Fruit fly (Drosophila melanogaster): ENCODE data around the gene CG4502.

CG4502 gene

DNA sequence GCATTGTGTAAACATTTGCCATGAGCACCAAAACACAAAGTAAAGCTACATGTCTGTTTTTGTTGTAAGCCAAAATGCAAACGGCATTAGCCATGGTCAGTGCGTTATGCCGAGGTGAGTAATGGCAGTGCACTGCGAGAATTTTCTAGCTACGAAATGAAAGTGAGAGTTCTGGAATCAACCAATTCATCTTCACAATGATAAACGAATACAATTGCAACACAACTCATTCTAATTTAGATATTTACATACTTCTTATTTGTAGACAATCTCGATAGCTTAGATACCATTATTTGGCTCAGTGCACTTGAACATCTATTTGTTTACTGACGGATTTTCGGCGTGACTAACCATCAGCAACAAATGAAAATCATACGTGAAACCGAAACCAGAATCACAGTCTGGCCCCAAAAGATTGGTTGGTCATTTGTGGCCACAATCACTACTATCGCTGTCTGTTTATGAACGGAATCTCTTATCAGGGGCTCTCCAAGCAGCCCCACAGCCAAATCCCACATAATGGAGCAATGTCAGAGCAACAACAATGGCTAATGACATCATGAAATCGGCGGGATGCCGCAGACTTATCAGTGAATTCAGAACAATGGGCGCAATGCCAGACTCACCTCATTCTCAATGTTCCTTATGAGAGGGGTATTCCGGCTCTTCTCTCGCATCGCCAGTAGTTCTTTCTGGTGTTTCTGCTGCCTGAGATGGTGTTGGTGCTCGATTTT is 49.0 kb downstream of the CG4502 start (continued):
- peak; percentile 34 for TF ChIP-seq esn (GFP tag; optimal IDR thresholded peaks at IDR 0.05)
- TF ChIP-seq eg (GFP tag; IDR thresholded peaks at IDR 0.05): peak; percentile 53
- TF ChIP-seq CG6163 (GFP tag; IDR thresholded peaks at IDR 0.05): peak; percentile 60; the same call in 2 of the 3 replicates
- no peak for TF ChIP-seq CG8632 (GFP tag; optimal IDR thresholded peaks at IDR 0.05)
- TF ChIP-seq CG8119 (GFP tag; IDR thresholded peaks at IDR 0.05): no peak
- TF ChIP-seq Hr38 (GFP tag; optimal IDR thresholded peaks at IDR 0.05): no peak
- TF ChIP-seq Sox14 (GFP tag; optimal IDR thresholded peaks at IDR 0.05): peak; percentile 41
- no peak for TF ChIP-seq Lpt (GFP tag; optimal IDR thresholded peaks at IDR 0.05)
- no peak for TF ChIP-seq salr (GFP tag; optimal IDR thresholded peaks at IDR 0.05)
- TF ChIP-seq fkh (GFP tag; optimal IDR thresholded peaks at IDR 0.05): peak; percentile 7
- no peak for TF ChIP-seq Eip93F (GFP tag; optimal IDR thresholded peaks at IDR 0.05)
- TF ChIP-seq CG6276 (GFP tag; optimal IDR thresholded peaks at IDR 0.05): no peak
- TF ChIP-seq CG9139 (GFP tag; optimal IDR thresholded peaks at IDR 0.05): no peak
- no peak for TF ChIP-seq CG11902 (GFP tag; optimal IDR thresholded peaks at IDR 0.05)
- no peak for TF ChIP-seq fd59A (GFP tag; optimal IDR thresholded peaks at IDR 0.05)
- peak; percentile 15 for TF ChIP-seq lz (GFP tag; optimal IDR thresholded peaks at IDR 0.05)
- TF ChIP-seq acj6 (GFP tag; optimal IDR thresholded peaks at IDR 0.05): peak; percentile 27
- TF ChIP-seq dac (GFP tag; optimal IDR thresholded peaks at IDR 0.05): no peak
- TF ChIP-seq CG32006 (GFP tag; optimal IDR thresholded peaks at IDR 0.05): no peak
- peak; percentile 29 for TF ChIP-seq achi (GFP tag; optimal IDR thresholded peaks at IDR 0.05)
- peak; percentile 52 for TF ChIP-seq Hr39 (GFP tag; optimal IDR thresholded peaks at IDR 0.05)
- TF ChIP-seq Eip78C (GFP tag): peak; percentile 52
- no peak for TF ChIP-seq spab (GFP tag; optimal IDR thresholded peaks at IDR 0.05)
- no peak for TF ChIP-seq CG6792 (GFP tag; optimal IDR thresholded peaks at IDR 0.05)
- no peak for TF ChIP-seq fd85E (GFP tag; optimal IDR thresholded peaks at IDR 0.05)
- TF ChIP-seq CG10631 (GFP tag; optimal IDR thresholded peaks at IDR 0.05): no peak
- TF ChIP-seq Eip75B (GFP tag; optimal IDR thresholded peaks at IDR 0.05): no peak
- TF ChIP-seq cyc (GFP tag; optimal IDR thresholded peaks at IDR 0.05): peak; percentile 27
- peak; percentile 26 for TF ChIP-seq topi (GFP tag; optimal IDR thresholded peaks at IDR 0.05)
- no peak for TF ChIP-seq Blimp-1 (GFP tag; optimal IDR thresholded peaks at IDR 0.05)
- peak; percentile 6 for TF ChIP-seq Sox15 (GFP tag; optimal IDR thresholded peaks at IDR 0.05)
- no peak for TF ChIP-seq CG11294 (GFP tag; IDR thresholded peaks at IDR 0.05)
- TF ChIP-seq CG15336 (GFP tag; IDR thresholded peaks at IDR 0.05): 0 out of 2 replicates have a peak, but pooled peaks have one; percentile 33
- TF ChIP-seq ss (GFP tag; optimal IDR thresholded peaks at IDR 0.05): no peak
- no peak for TF ChIP-seq CG8319 (GFP tag; optimal IDR thresholded peaks at IDR 0.05)
- TF ChIP-seq Ets21C (GFP tag; optimal IDR thresholded peaks at IDR 0.05): no peak
- TF ChIP-seq dsx (GFP tag; optimal IDR thresholded peaks at IDR 0.05; ENCODE audit: poor library complexity, severe bottlenecking): no peak
- peak; percentile 76 for TF ChIP-seq svp (GFP tag)
- no peak for TF ChIP-seq CG1621 (tag; optimal IDR thresholded peaks at IDR 0.05)
- TF ChIP-seq CG34406 (GFP tag; optimal IDR thresholded peaks at IDR 0.05): no peak

DNA sequence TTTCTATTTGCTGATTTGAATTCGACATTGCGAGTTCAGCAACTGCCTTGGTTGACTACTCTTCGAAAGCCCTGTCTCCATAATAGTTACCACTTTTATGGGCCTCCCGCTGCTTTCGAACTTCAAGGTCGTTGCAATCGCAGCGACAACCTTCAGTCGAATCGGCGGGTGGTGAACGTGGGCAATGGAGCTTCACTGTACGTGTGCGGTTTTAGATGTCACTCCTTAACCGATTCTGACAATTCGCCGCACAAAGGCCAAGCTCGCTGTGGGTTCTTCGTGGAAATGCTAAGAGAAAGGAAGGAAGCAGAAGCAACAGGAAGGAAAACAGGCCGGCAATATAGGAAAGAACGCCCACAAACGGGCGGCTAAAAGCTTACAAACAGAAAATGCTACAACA is 51.8 kb downstream of the CG4502 start:
- TF ChIP-seq CG6808 (GFP tag; optimal IDR thresholded peaks at IDR 0.05) (no peak), Lpt (GFP tag; optimal IDR thresholded peaks at IDR 0.05) (no peak)

All from whole organism, prepupa.